Worm (Caenorhabditis elegans): Measurements from ENCODE around the gene C44H4.4.

The C44H4.4 gene

ce11 chrX:14584335-14584734, 4.6 kb downstream of the C44H4.4 start:
- TF ChIP-seq unc-98 (GFP tag; IDR thresholded peaks at IDR 0.05), result no peak

ce11 chrX:14581429-14581828, 7.5 kb downstream of the C44H4.4 start, which contains the start of gene sym-1:
sym-1 (plus strand) TSS chrX:14581622.
- TF ChIP-seq pag-3 (tag; optimal IDR thresholded peaks at IDR 0.05; ENCODE audit: borderline replicate concordance, insufficient read depth) (no peak), unc-30 (tag; optimal IDR thresholded peaks at IDR 0.05) (no peak), mep-1 (tag; optimal IDR thresholded peaks at IDR 0.05) (peak; percentile 32), lin-14 (GFP tag; optimal IDR thresholded peaks at IDR 0.05) (peak; percentile 39), nhr-85 (tag) (peak; percentile 72), blmp-1 (tag; optimal IDR thresholded peaks at IDR 0.05) (peak; percentile 91), elt-3 (tag; optimal IDR thresholded peaks at IDR 0.05) (peak in 1 of 6 experiments; percentile 15)

ce11 chrX:14580853-14581252, 8.0 kb downstream of the C44H4.4 start:
- TF ChIP-seq blmp-1 (tag; optimal IDR thresholded peaks at IDR 0.05) (peak; percentile 99), elt-3 (tag; optimal IDR thresholded peaks at IDR 0.05) (peak in 1 of 6 experiments; percentile 17), nhr-90 (tag; optimal IDR thresholded peaks at IDR 0.05; ENCODE audit: poor library complexity) (no peak)

ce11 chrX:14577579-14578127, 11.2 kb downstream of the C44H4.4 start, which contains the start of gene let-4:
let-4 (plus strand) TSS chrX:14577935.
- TF ChIP-seq pqm-1 (tag; optimal IDR thresholded peaks at IDR 0.05) (no peak), blmp-1 (tag; optimal IDR thresholded peaks at IDR 0.05) (peak; percentile 61), elt-2 (tag; optimal IDR thresholded peaks at IDR 0.05) (no peak)

- TF ChIP-seq nhr-85 (tag) (peak; percentile 94), lin-35 (GFP tag; optimal IDR thresholded peaks at IDR 0.05) (no peak), blmp-1 (tag; optimal IDR thresholded peaks at IDR 0.05) (peak; percentile 97), sptf-1 (tag; optimal IDR thresholded peaks at IDR 0.05) (no peak), snpc-4 (tag; optimal IDR thresholded peaks at IDR 0.05) (no peak), lin-14 (GFP tag; optimal IDR thresholded peaks at IDR 0.05) (peak; percentile 62), efl-1 (optimal IDR thresholded peaks at IDR 0.05) (no peak), efl-1 (GFP tag; optimal IDR thresholded peaks at IDR 0.05 in 1 of 2) (peak in 1 of 2 experiments; percentile 0), mep-1 (tag; optimal IDR thresholded peaks at IDR 0.05) (peak; percentile 57), sox-4 (tag; optimal IDR thresholded peaks at IDR 0.05) (no peak), nhr-20 (tag; optimal IDR thresholded peaks at IDR 0.05) (peak; percentile 37), elt-3 (tag; optimal IDR thresholded peaks at IDR 0.05) (peak in 2 of 6 experiments; percentile 68 to 75), tbx-2 (tag; optimal IDR thresholded peaks at IDR 0.05) (no peak), nhr-90 (tag; optimal IDR thresholded peaks at IDR 0.05; ENCODE audit: poor library complexity) (no peak), snu-23 (GFP tag; optimal IDR thresholded peaks at IDR 0.05) (peak; percentile 9), lsy-2 (tag; optimal IDR thresholded peaks at IDR 0.05) (peak in 1 of 2 experiments; percentile 16), rnt-1 (tag; optimal IDR thresholded peaks at IDR 0.05) (peak; percentile 4)
Observed at ce11 chrX:14575920-14576319, 13.0 kb downstream of the C44H4.4 start.

ce11 chrX:14572419-14572818, 16.5 kb downstream of the C44H4.4 start, which contains the start of gene lron-1:
lron-1 (plus strand) TSS chrX:14572719.
- TF ChIP-seq nhr-77 (tag; optimal IDR thresholded peaks at IDR 0.05) (no peak), nhr-28 (tag; optimal IDR thresholded peaks at IDR 0.05) (no peak), alr-1 (tag; optimal IDR thresholded peaks at IDR 0.05; ENCODE audit: borderline replicate concordance) (no peak), nhr-237 (tag; optimal IDR thresholded peaks at IDR 0.05) (no peak), nhr-19 (GFP tag; conservative IDR thresholded peaks at IDR 0.05) (no peak), efl-1 (optimal IDR thresholded peaks at IDR 0.05) (no peak), efl-1 (GFP tag; optimal IDR thresholded peaks at IDR 0.05 in 1 of 2) (no peak), nhr-76 (tag; optimal IDR thresholded peaks at IDR 0.05) (no peak), hpl-2 (GFP tag; optimal IDR thresholded peaks at IDR 0.05) (no peak), mep-1 (tag; optimal IDR thresholded peaks at IDR 0.05) (no peak), sptf-1 (tag; optimal IDR thresholded peaks at IDR 0.05) (no peak)

ce11 chrX:14571277-14571676, 17.6 kb downstream of the C44H4.4 start:
- TF ChIP-seq mdl-1 (tag; optimal IDR thresholded peaks at IDR 0.05) (no peak), mef-2 (tag; optimal IDR thresholded peaks at IDR 0.05) (no peak), lin-15B (tag; optimal IDR thresholded peaks at IDR 0.05) (no peak), fkh-4 (tag; optimal IDR thresholded peaks at IDR 0.05; ENCODE audit: borderline replicate concordance) (no peak), grh-1 (GFP tag; IDR thresholded peaks at IDR 0.05) (no peak), C34B4.2 (tag; optimal IDR thresholded peaks at IDR 0.05) (no peak), zip-4 (GFP tag; optimal IDR thresholded peaks at IDR 0.05) (no peak), nhr-76 (tag; optimal IDR thresholded peaks at IDR 0.05) (no peak), Y116A8C.19 (tag; optimal IDR thresholded peaks at IDR 0.05; ENCODE audit: borderline replicate concordance) (no peak)
